Fruit fly (Drosophila melanogaster) Kc167 (cell line): ENCODE results near the gene CG45690.

Experiments used
- Myc ChIP-seq: fragments of >200 bp; optimal IDR thresholded peaks from 2 replicates; lab custom pipeline; 2017; ENCODE audit warnings: missing external identifiers
- Sin3A ChIP-seq: fragments of >200 bp; optimal IDR thresholded peaks from 2 replicates; lab custom pipeline; 2018; ENCODE audit warnings: missing external identifiers
- h ChIP-seq: fragments of >200 bp; optimal IDR thresholded peaks from 3 replicates; lab custom pipeline; 2018; ENCODE audit warnings: missing external identifiers
- insv ChIP-seq: fragments of >200 bp; optimal IDR thresholded peaks from 3 replicates; lab custom pipeline; 2018; ENCODE audit warnings: missing external identifiers
- psq ChIP-seq: fragments of >200 bp; optimal IDR thresholded peaks from 2 replicates; lab custom pipeline; 2017; ENCODE audit warnings: missing external identifiers
- ttk ChIP-seq: sonication (Bioruptor generic); optimal IDR thresholded peaks from 2 replicates; lab custom pipeline; 2017; ENCODE audit warnings: missing external identifiers

- TF ChIP-seq insv (no peak), psq (lab: Kevin White, UChicago) (no peak), h (no peak), Myc (lab: Kevin White, UChicago) (no peak), ttk (lab: Kevin White, UChicago) (no peak), Sin3A (lab: Kevin White, UChicago) (no peak)
Observed at dm6 chr2L:10688764-10689163, 30.7 kb downstream of the CG45690 start.
